Worm (Caenorhabditis elegans) whole organism, young adult: Measurements from ENCODE around the gene gtf-2H2C.

ENCODE experiments used
- D2030.7 ChIP-seq: fragments of 200-800 bp; sonication (Bioruptor generic); IDR thresholded peaks from 2 replicates; pipeline ENCODE4 v1.3.6; 2022; ENCODE audit warnings: missing genetic modification reagents, missing genetic modification characterization, missing compliant biosample characterization
- T07F8.4 ChIP-seq: sonication (generic microtip); optimal IDR thresholded peaks from 2 replicates; lab custom pipeline; 2016; ENCODE audit warnings: mild to moderate bottlenecking, missing genetic modification characterization, moderate library complexity, missing compliant biosample characterization
- Y79H2A.3 ChIP-seq: fragments of 200-800 bp; sonication (Bioruptor generic); conservative IDR thresholded peaks from 2 replicates; pipeline ENCODE4 v1.3.6; 2022; ENCODE audit warnings: missing genetic modification reagents, missing genetic modification characterization, missing compliant biosample characterization
- ama-1 ChIP-seq, 3 experiments: fragments of 150-350 bp in 1 of 3; sonication (generic microtip) in 2 of 3; optimal IDR thresholded peaks; 2 replicates each; lab custom pipeline; 2014 to 2018; ENCODE audit warnings: missing biosample characterization in 2 of 3, missing genetic modification characterization in 2 of 3, missing genetic modification reagents in 2 of 3
- hlh-12 ChIP-seq: sonication (generic microtip); optimal IDR thresholded peaks from 2 replicates; lab custom pipeline; 2016; ENCODE audit warnings: missing genetic modification characterization, missing compliant biosample characterization
- mes-4 ChIP-seq: sonication (generic microtip); optimal IDR thresholded peaks from 2 replicates; lab custom pipeline; 2016; ENCODE audit warnings: missing genotype, missing genetic modification characterization, missing compliant biosample characterization
- nfya-1 ChIP-seq: sonication (generic microtip); optimal IDR thresholded peaks from 2 replicates; lab custom pipeline; 2017; ENCODE audit warnings: antibody characterized with exemption, missing compliant biosample characterization, missing genetic modification characterization, borderline replicate concordance; ENCODE audit not compliant: insufficient read depth

- TF ChIP-seq T07F8.4 (tag; lab: Kevin White, UChicago) (no peak), D2030.7 (GFP tag; lab: Robert Waterston, UW) (no peak), mes-4 (tag; lab: Kevin White, UChicago) (no peak), ama-1 (optimal IDR thresholded peaks at IDR 0.05; lab: Kevin White, UChicago) (no peak), ama-1 (GFP tag; optimal IDR thresholded peaks at IDR 0.05; lab: Kevin White, UChicago) (no peak), nfya-1 (tag; lab: Kevin White, UChicago) (no peak), Y79H2A.3 (no peak), hlh-12 (tag; lab: Kevin White, UChicago) (no peak)
These were observed 18.4 kb upstream of the gtf-2H2C start, which contains the start of gene T16H12.9 for ce11 chrIII:10108995-10109394.
